Worm (Caenorhabditis elegans) whole organism, early embryonic: ENCODE measurements around the gene F28H7.7.

Source experiments
- B0310.2 ChIP-seq: sonication (generic microtip); optimal IDR thresholded peaks from 2 replicates; lab custom pipeline; 2016; ENCODE audit warnings: mild to moderate bottlenecking, missing genetic modification characterization, missing compliant biosample characterization
- F13C5.2 ChIP-seq: sonication (generic microtip); optimal IDR thresholded peaks from 2 replicates; lab custom pipeline; 2017; ENCODE audit warnings: mild to moderate bottlenecking, missing genetic modification characterization, inconsistent platforms, missing compliant biosample characterization
- aly-1 ChIP-seq: sonication (generic microtip); optimal IDR thresholded peaks from 2 replicates; lab custom pipeline; 2016; ENCODE audit warnings: missing genetic modification characterization, missing compliant biosample characterization
- ama-1 ChIP-seq: fragments of 150-350 bp; optimal IDR thresholded peaks from 2 replicates; lab custom pipeline; 2014
- ceh-13 ChIP-seq: fragments of 200-800 bp; sonication (Bioruptor generic); optimal IDR thresholded peaks from 2 replicates; lab custom pipeline; 2018; ENCODE audit warnings: mild to moderate bottlenecking, missing genetic modification characterization, missing compliant biosample characterization
- ceh-36 ChIP-seq: sonication (generic microtip); optimal IDR thresholded peaks from 2 replicates; lab custom pipeline; 2016; ENCODE audit warnings: missing genetic modification characterization, inconsistent platforms, missing compliant biosample characterization
- ets-7 ChIP-seq: sonication (generic microtip); optimal IDR thresholded peaks from 2 replicates; lab custom pipeline; 2016; ENCODE audit warnings: missing genotype, missing genetic modification characterization, missing compliant biosample characterization
- flt-1 ChIP-seq: fragments of 200-800 bp; sonication (Bioruptor generic); IDR thresholded peaks from 2 replicates; pipeline ENCODE4 v1.3.6; 2022; ENCODE audit warnings: missing genetic modification characterization, missing compliant biosample characterization
- hmbx-1 ChIP-seq: sonication (generic microtip); optimal IDR thresholded peaks from 2 replicates; lab custom pipeline; 2016; ENCODE audit warnings: mild to moderate bottlenecking, missing genetic modification characterization, missing compliant biosample characterization
- hmg-4 ChIP-seq: fragments of 200-800 bp; sonication (Bioruptor generic); optimal IDR thresholded peaks from 2 replicates; lab custom pipeline; 2018; ENCODE audit warnings: mild to moderate bottlenecking, missing genetic modification characterization, missing compliant biosample characterization
- hnd-1 ChIP-seq: sonication (generic microtip); optimal IDR thresholded peaks from 2 replicates; lab custom pipeline; 2016; ENCODE audit warnings: missing genetic modification characterization, missing compliant biosample characterization
- pes-1 ChIP-seq: fragments of 200-800 bp; sonication (Bioruptor generic); IDR thresholded peaks from 2 replicates; pipeline ENCODE4 v1.3.6; 2022; ENCODE audit warnings: missing genetic modification reagents, missing genetic modification characterization, missing compliant biosample characterization
- scrt-1 ChIP-seq: fragments of 200-800 bp; sonication (Bioruptor generic); IDR thresholded peaks from 2 replicates; pipeline ENCODE4 v1.3.6; 2022; ENCODE audit warnings: missing genetic modification characterization, missing compliant biosample characterization
- sea-1 ChIP-seq: fragments of 200-800 bp; sonication (Bioruptor generic); conservative IDR thresholded peaks from 2 replicates; pipeline ENCODE4 v1.3.6; 2022; ENCODE audit warnings: missing genetic modification characterization, missing compliant biosample characterization
- tbx-11 ChIP-seq: fragments of 200-800 bp; sonication (Bioruptor generic); IDR thresholded peaks from 2 replicates; pipeline ENCODE4 v1.3.6; 2022; ENCODE audit warnings: missing genetic modification characterization, missing compliant biosample characterization
- tbx-37 ChIP-seq: fragments of 200-800 bp; sonication (Bioruptor generic); conservative IDR thresholded peaks from 2 replicates; pipeline ENCODE4 v1.3.6; 2022; ENCODE audit warnings: missing genetic modification reagents, missing genetic modification characterization, missing compliant biosample characterization
- tra-4 ChIP-seq: sonication (generic microtip); optimal IDR thresholded peaks from 2 replicates; lab custom pipeline; 2017; ENCODE audit warnings: missing genetic modification characterization, missing compliant biosample characterization

Gene F28H7.7

ce11 chrV:10754050-10754449, at the start of gene F28H7.7:
Gene F28H7.7 (minus strand): TSS chrV:10754150.
- no peak for TF ChIP-seq tbx-11 (GFP tag; lab: Robert Waterston, UW)
- no peak for TF ChIP-seq ama-1 (lab: Kevin White, UChicago)
- no peak for TF ChIP-seq ets-7 (tag; lab: Kevin White, UChicago)
- no peak for TF ChIP-seq hnd-1 (tag; lab: Kevin White, UChicago)
- TF ChIP-seq tbx-37 (GFP tag; lab: Robert Waterston, UW), result no peak
- no peak for TF ChIP-seq scrt-1 (GFP tag; lab: Robert Waterston, UW)
- no peak for TF ChIP-seq B0310.2 (tag; lab: Kevin White, UChicago)
- no peak for TF ChIP-seq hmg-4 (GFP tag; lab: Kevin White, UChicago)
- TF ChIP-seq hmbx-1 (tag; lab: Kevin White, UChicago), result no peak
- TF ChIP-seq ceh-36 (tag; lab: Kevin White, UChicago), result no peak
- no peak for TF ChIP-seq aly-1 (tag; lab: Kevin White, UChicago)
- TF ChIP-seq ceh-13 (GFP tag; lab: Kevin White, UChicago), result no peak
- TF ChIP-seq flt-1 (GFP tag; lab: Robert Waterston, UW), result no peak
- no peak for TF ChIP-seq tra-4 (tag; lab: Kevin White, UChicago)

ce11 chrV:10802060-10802459, 48.1 kb upstream of the F28H7.7 start:
- TF ChIP-seq F13C5.2 (tag; lab: Kevin White, UChicago) (no peak), tra-4 (tag; lab: Kevin White, UChicago) (no peak), flt-1 (GFP tag; lab: Robert Waterston, UW) (no peak), scrt-1 (GFP tag; lab: Robert Waterston, UW) (no peak), hnd-1 (tag; lab: Kevin White, UChicago) (no peak), ets-7 (tag; lab: Kevin White, UChicago) (no peak), ceh-36 (tag; lab: Kevin White, UChicago) (no peak), sea-1 (GFP tag; lab: Robert Waterston, UW) (no peak), aly-1 (tag; lab: Kevin White, UChicago) (no peak), hmbx-1 (tag; lab: Kevin White, UChicago) (no peak), tbx-11 (GFP tag; lab: Robert Waterston, UW) (no peak), pes-1 (GFP tag; lab: Robert Waterston, UW) (no peak), tbx-37 (GFP tag; lab: Robert Waterston, UW) (no peak), ama-1 (lab: Kevin White, UChicago) (no peak), ceh-13 (GFP tag; lab: Kevin White, UChicago) (no peak), hmg-4 (GFP tag; lab: Kevin White, UChicago) (no peak), B0310.2 (tag; lab: Kevin White, UChicago) (no peak)

- TF ChIP-seq ceh-13 (GFP tag; lab: Kevin White, UChicago), result no peak
- TF ChIP-seq F13C5.2 (tag; lab: Kevin White, UChicago), result no peak
- no peak for TF ChIP-seq ama-1 (lab: Kevin White, UChicago)
- no peak for TF ChIP-seq aly-1 (tag; lab: Kevin White, UChicago)
- no peak for TF ChIP-seq tbx-37 (GFP tag; lab: Robert Waterston, UW)
- no peak for TF ChIP-seq hmg-4 (GFP tag; lab: Kevin White, UChicago)
- no peak for TF ChIP-seq hnd-1 (tag; lab: Kevin White, UChicago)
- TF ChIP-seq pes-1 (GFP tag; lab: Robert Waterston, UW), result no peak
- no peak for TF ChIP-seq sea-1 (GFP tag; lab: Robert Waterston, UW)
- no peak for TF ChIP-seq hmbx-1 (tag; lab: Kevin White, UChicago)
- TF ChIP-seq tra-4 (tag; lab: Kevin White, UChicago), result no peak
- no peak for TF ChIP-seq B0310.2 (tag; lab: Kevin White, UChicago)
- TF ChIP-seq tbx-11 (GFP tag; lab: Robert Waterston, UW), result no peak
Observed at ce11 chrV:10801154-10801553, 47.2 kb upstream of the F28H7.7 start, which contains the start of gene D1054.18. Gene D1054.18 (minus strand): TSS chrV:10801198.

- TF ChIP-seq ceh-36 (tag; lab: Kevin White, UChicago) (no peak), hnd-1 (tag; lab: Kevin White, UChicago) (no peak), flt-1 (GFP tag; lab: Robert Waterston, UW) (no peak), tbx-11 (GFP tag; lab: Robert Waterston, UW) (no peak), pes-1 (GFP tag; lab: Robert Waterston, UW) (no peak), tbx-37 (GFP tag; lab: Robert Waterston, UW) (no peak), F13C5.2 (tag; lab: Kevin White, UChicago) (no peak), sea-1 (GFP tag; lab: Robert Waterston, UW) (no peak), hmbx-1 (tag; lab: Kevin White, UChicago) (no peak), ets-7 (tag; lab: Kevin White, UChicago) (no peak), aly-1 (tag; lab: Kevin White, UChicago) (no peak), B0310.2 (tag; lab: Kevin White, UChicago) (no peak), tra-4 (tag; lab: Kevin White, UChicago) (no peak)
Observed at ce11 chrV:10798090-10798489, 44.1 kb upstream of the F28H7.7 start, which contains the start of gene srh-184. Gene srh-184 (minus strand): TSS chrV:10798190.

- TF ChIP-seq F13C5.2 (tag; lab: Kevin White, UChicago), result no peak
- TF ChIP-seq tbx-37 (GFP tag; lab: Robert Waterston, UW), result no peak
- TF ChIP-seq tbx-11 (GFP tag; lab: Robert Waterston, UW), result no peak
- no peak for TF ChIP-seq ets-7 (tag; lab: Kevin White, UChicago)
- TF ChIP-seq pes-1 (GFP tag; lab: Robert Waterston, UW), result no peak
- no peak for TF ChIP-seq sea-1 (GFP tag; lab: Robert Waterston, UW)
- no peak for TF ChIP-seq tra-4 (tag; lab: Kevin White, UChicago)
- TF ChIP-seq ceh-36 (tag; lab: Kevin White, UChicago), result no peak
- TF ChIP-seq flt-1 (GFP tag; lab: Robert Waterston, UW), result no peak
- TF ChIP-seq hmbx-1 (tag; lab: Kevin White, UChicago), result no peak
- TF ChIP-seq B0310.2 (tag; lab: Kevin White, UChicago), result no peak
- TF ChIP-seq hmg-4 (GFP tag; lab: Kevin White, UChicago), result no peak
- TF ChIP-seq hnd-1 (tag; lab: Kevin White, UChicago), result no peak
- no peak for TF ChIP-seq ama-1 (lab: Kevin White, UChicago)
- TF ChIP-seq scrt-1 (GFP tag; lab: Robert Waterston, UW), result no peak
- no peak for TF ChIP-seq ceh-13 (GFP tag; lab: Kevin White, UChicago)
- TF ChIP-seq aly-1 (tag; lab: Kevin White, UChicago), result no peak
Observed at ce11 chrV:10795494-10795893, 41.5 kb upstream of the F28H7.7 start, which contains the start of gene D1054.19. Gene D1054.19 (plus strand): TSS chrV:10795794.

ce11 chrV:10794463-10794862, 40.5 kb upstream of the F28H7.7 start:
- TF ChIP-seq hmbx-1 (tag; lab: Kevin White, UChicago) (no peak), aly-1 (tag; lab: Kevin White, UChicago) (no peak), scrt-1 (GFP tag; lab: Robert Waterston, UW) (no peak), pes-1 (GFP tag; lab: Robert Waterston, UW) (no peak), ets-7 (tag; lab: Kevin White, UChicago) (no peak), B0310.2 (tag; lab: Kevin White, UChicago) (no peak), F13C5.2 (tag; lab: Kevin White, UChicago) (no peak), hmg-4 (GFP tag; lab: Kevin White, UChicago) (no peak), sea-1 (GFP tag; lab: Robert Waterston, UW) (no peak), ama-1 (lab: Kevin White, UChicago) (no peak), ceh-13 (GFP tag; lab: Kevin White, UChicago) (no peak), tra-4 (tag; lab: Kevin White, UChicago) (no peak), flt-1 (GFP tag; lab: Robert Waterston, UW) (no peak)
